Fruit fly (Drosophila melanogaster) whole organism, pupa: Measurements from ENCODE around the gene Tsp97E.

Experiments used
- CG13204 ChIP-seq: fragments of 200-800 bp; sonication (Bioruptor generic); optimal IDR thresholded peaks from 2 replicates; lab custom pipeline; 2018; ENCODE audit warnings: missing biosample characterization, mild to moderate bottlenecking, missing genetic modification characterization, moderate library complexity
- CG32121 ChIP-seq: fragments of 200-800 bp; sonication (Bioruptor generic); IDR thresholded peaks from 2 replicates; pipeline ENCODE4 v1.3.6; 2022; ENCODE audit warnings: missing biosample characterization, missing genetic modification characterization
- gl ChIP-seq: fragments of 200-800 bp; sonication (Bioruptor generic); optimal IDR thresholded peaks from 2 replicates; lab custom pipeline; 2018; ENCODE audit warnings: missing biosample characterization, mild to moderate bottlenecking, missing genetic modification characterization

DNA sequence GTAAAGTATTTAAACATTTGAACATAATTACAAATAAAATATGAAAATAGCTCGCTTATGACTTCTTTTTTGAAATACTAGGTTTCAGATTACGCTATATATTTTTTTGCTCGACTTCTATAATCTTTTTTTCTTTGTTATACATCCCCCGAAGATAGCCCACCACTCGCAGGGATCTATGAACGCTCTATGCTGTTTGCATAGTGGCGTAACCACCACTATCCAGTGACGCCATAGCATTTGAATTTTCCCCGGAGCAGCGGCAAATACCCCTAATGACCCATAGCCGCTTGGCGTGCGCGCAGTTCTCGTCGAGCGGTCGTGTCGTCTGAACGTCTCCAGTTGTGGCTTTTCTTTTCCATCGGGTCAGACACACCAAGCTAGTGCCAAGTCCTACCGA, 13.6 kb upstream of the Tsp97E start, which contains the start of the genes CG14253 and CG46313:
- TF ChIP-seq CG13204 (GFP tag; lab: Kevin White, UChicago), result no peak
- no peak for TF ChIP-seq gl (tag; lab: Kevin White, UChicago)
- TF ChIP-seq CG32121, result no peak
